Fruit fly (Drosophila melanogaster): ENCODE measurements around the gene Sld5.

DNA sequence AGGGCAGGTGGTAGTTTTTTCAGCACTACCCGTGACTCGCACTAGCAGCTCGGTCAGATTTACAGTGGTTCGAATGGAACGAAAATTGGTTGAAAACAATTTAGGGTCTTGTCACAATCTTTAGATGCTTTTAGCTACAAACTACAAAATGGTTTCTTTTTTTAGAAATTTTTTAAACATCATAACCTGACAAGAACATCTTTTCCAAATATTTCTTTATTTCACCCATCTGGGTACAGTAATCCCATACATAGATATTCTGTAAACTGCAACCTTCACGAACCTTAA lies 21.0 kb downstream of the Sld5 start:
- TF ChIP-seq CG9948 (tag; optimal IDR thresholded peaks at IDR 0.05) (no peak), CG17806 (tag; optimal IDR thresholded peaks at IDR 0.05) (no peak), rn (GFP tag; IDR thresholded peaks at IDR 0.05) (no peak)

Measured in whole organism, pupa.